Worm (Caenorhabditis elegans): ENCODE measurements around the gene nlp-82.

The nlp-82 gene

DNA sequence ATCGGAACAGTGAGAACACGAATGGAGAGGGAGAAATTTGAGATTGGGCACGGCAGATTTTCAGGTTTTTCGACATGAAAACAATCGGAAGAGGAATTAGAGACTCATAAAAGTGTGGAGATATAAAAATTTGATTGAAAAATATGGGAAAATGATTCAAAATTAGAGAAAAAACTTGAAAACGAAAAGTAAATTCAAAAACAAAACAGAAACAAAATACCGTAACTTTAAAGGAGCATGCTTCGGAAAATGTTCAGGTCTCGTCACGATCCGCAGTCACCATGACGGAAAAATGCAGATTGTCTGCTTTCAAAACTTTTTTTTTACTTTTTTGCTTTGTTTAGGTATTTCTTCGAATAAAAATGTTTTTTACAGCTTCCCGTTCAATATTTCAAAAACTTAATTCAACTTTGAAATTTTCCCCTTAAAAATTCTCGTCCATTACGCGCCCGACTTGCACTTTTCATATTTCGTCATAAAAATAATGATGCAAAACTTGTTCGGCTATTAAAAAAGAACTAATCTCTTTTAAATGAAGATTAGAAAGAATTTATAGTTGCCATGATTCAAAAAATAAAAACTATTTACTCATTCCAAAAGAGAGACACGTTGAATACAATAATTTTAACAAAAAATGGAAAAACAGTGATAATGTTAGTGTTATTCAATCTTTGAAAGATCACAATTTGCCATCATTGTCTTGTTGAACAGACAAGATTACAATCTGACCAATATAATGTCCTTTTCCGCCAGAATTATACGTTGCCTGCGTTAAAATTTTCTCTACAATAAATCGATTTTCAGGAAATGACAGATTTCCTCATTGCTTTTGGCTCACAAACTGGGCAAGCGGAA, 31.3 kb upstream of the nlp-82 start, which contains the start of gene mtrr-1 (continued):
- TF ChIP-seq mdl-1 (tag; optimal IDR thresholded peaks at IDR 0.05) (no peak), mml-1 (tag; optimal IDR thresholded peaks at IDR 0.05) (no peak), pqm-1 (tag; optimal IDR thresholded peaks at IDR 0.05) (peak; percentile 4), egl-27 (tag; optimal IDR thresholded peaks at IDR 0.05) (no peak), ama-1 (optimal IDR thresholded peaks at IDR 0.05) (peak; percentile 89), ceh-16 (tag; optimal IDR thresholded peaks at IDR 0.05) (no peak)

DNA sequence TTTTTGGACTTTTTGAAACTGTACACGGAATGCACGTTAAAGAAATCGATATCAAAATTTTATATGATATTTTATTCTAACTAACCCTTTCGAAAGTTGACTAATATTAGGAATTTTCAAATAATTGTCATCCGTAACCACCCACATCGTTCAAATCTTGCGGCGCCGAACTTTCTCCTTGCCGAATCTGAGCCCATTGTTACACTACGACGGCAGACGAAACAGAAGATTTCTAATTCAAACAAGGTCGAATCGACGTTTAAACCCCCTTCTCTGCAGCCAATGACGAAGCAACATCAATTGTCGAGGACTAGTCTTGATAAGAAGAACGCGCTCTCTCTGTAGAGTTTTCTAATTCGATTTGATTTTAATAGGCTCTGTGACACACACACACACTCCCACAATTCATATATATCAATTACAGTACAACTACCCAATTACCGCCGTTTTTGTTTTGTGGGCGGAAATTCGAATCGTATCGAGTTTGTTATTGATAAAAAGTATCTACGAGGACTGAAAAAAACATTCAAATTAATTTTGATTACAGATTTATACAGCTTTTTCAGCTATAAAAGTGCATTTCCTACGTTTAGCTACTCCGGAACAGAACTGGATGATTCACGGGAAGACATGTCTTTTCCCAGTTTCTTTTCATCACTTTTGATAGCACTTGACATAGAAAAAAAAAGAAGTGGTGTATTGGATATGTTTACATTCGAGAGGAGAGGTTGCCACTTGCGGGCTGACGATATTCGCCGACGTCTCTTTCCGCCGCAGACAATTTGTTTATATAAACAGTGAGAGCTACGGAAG, 30.5 kb upstream of the nlp-82 start:
- TF ChIP-seq nhr-76 (tag; optimal IDR thresholded peaks at IDR 0.05) (peak; percentile 7), nhr-23 (tag; optimal IDR thresholded peaks at IDR 0.05) (no peak), skn-1 (tag; optimal IDR thresholded peaks at IDR 0.05) (no peak), egl-5 (tag; optimal IDR thresholded peaks at IDR 0.05) (no peak), ama-1 (optimal IDR thresholded peaks at IDR 0.05) (peak; percentile 19), ztf-4 (tag; optimal IDR thresholded peaks at IDR 0.05) (peak; percentile 34), pha-4 (tag; optimal IDR thresholded peaks at IDR 0.05) (peak; percentile 71), nhr-25 (tag; optimal IDR thresholded peaks at IDR 0.05) (peak; percentile 19), lsy-12 (tag; optimal IDR thresholded peaks at IDR 0.05) (no peak), nhr-67 (tag; optimal IDR thresholded peaks at IDR 0.05) (no peak), elt-2 (tag; optimal IDR thresholded peaks at IDR 0.05) (peak; percentile 19), pqm-1 (tag; optimal IDR thresholded peaks at IDR 0.05) (peak; percentile 72), nfya-1 (tag; optimal IDR thresholded peaks at IDR 0.05; ENCODE audit: insufficient read depth) (peak; percentile 81)

DNA sequence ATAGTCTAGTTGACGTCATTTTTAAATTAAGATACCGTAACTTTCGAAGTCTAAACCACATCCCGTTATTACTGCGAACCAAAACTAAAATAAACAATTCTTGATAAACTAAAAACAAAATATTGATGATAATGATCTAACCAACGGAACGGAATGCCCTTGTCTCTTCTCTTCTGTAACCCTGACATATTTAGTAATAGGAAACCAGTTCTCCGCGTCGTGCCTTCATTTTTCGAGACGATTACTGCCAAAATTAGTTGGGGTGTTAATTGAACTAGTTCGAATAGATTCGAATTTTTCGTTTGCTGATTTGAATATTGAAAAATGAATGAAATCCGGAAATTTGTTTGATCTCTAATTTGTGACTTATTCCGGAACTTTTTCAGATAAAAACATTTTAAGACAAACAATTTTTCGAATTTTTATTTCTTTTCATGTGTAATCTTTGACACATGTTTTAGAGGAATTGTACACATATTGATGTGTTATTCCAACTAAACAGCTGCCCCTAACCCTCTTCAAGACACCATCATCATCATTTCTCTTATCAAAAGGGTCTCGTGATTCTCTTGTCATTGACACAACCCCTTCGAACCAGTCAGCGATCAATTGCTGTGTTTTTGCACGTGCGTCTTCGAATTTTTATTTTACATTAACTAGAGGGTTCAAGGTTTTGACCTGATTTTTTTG, 29.7 kb upstream of the nlp-82 start:
- TF ChIP-seq ceh-9 (tag; optimal IDR thresholded peaks at IDR 0.05), result no peak
- TF ChIP-seq nhr-237 (tag; optimal IDR thresholded peaks at IDR 0.05), result no peak
- no peak for TF ChIP-seq sea-2 (GFP tag; optimal IDR thresholded peaks at IDR 0.05)
- no peak for TF ChIP-seq eor-1 (tag; optimal IDR thresholded peaks at IDR 0.05)
- peak; percentile 69 for TF ChIP-seq nfya-1 (tag; optimal IDR thresholded peaks at IDR 0.05; ENCODE audit: insufficient read depth)
- TF ChIP-seq ztf-4 (tag; optimal IDR thresholded peaks at IDR 0.05), result no peak
- no peak for TF ChIP-seq fkh-10 (GFP tag; optimal IDR thresholded peaks at IDR 0.05)
- TF ChIP-seq nhr-28 (tag; optimal IDR thresholded peaks at IDR 0.05), result no peak
- peak; percentile 62 for TF ChIP-seq nhr-25 (tag; optimal IDR thresholded peaks at IDR 0.05)
- TF ChIP-seq nhr-43 (tag; optimal IDR thresholded peaks at IDR 0.05; ENCODE audit: poor library complexity, severe bottlenecking), result peak; percentile 90
- no peak for TF ChIP-seq ceh-82 (tag; optimal IDR thresholded peaks at IDR 0.05)
- no peak for TF ChIP-seq nhr-77 (tag; optimal IDR thresholded peaks at IDR 0.05)
- peak; percentile 72 for TF ChIP-seq jun-1 (tag; optimal IDR thresholded peaks at IDR 0.05)
- peak in 1 of 3 experiments; percentile 51 for TF ChIP-seq elt-3 (tag; optimal IDR thresholded peaks at IDR 0.05)
- TF ChIP-seq nhr-67 (tag; optimal IDR thresholded peaks at IDR 0.05), result no peak
- peak; percentile 29 for TF ChIP-seq mml-1 (tag; optimal IDR thresholded peaks at IDR 0.05)
- no peak for TF ChIP-seq unc-62 (GFP tag; optimal IDR thresholded peaks at IDR 0.05)
- no peak for TF ChIP-seq snpc-4 (tag; optimal IDR thresholded peaks at IDR 0.05)
- TF ChIP-seq lin-39 (tag; optimal IDR thresholded peaks at IDR 0.05), result peak; percentile 51
- peak; percentile 89 for TF ChIP-seq elt-2 (tag; optimal IDR thresholded peaks at IDR 0.05)
- no peak for TF ChIP-seq ceh-16 (tag; optimal IDR thresholded peaks at IDR 0.05)
- peak; percentile 29 for TF ChIP-seq egl-27 (tag; optimal IDR thresholded peaks at IDR 0.05)
- peak; percentile 82 for TF ChIP-seq pha-4 (tag; optimal IDR thresholded peaks at IDR 0.05)
- no peak for TF ChIP-seq fkh-2 (tag; optimal IDR thresholded peaks at IDR 0.05)
- TF ChIP-seq lin-15B (tag; optimal IDR thresholded peaks at IDR 0.05), result no peak
- peak; percentile 42 for TF ChIP-seq egl-5 (tag; optimal IDR thresholded peaks at IDR 0.05)
- TF ChIP-seq tbx-2 (tag; optimal IDR thresholded peaks at IDR 0.05), result no peak
- TF ChIP-seq unc-39 (tag; optimal IDR thresholded peaks at IDR 0.05), result no peak
- TF ChIP-seq aly-2 (tag; optimal IDR thresholded peaks at IDR 0.05), result no peak
- no peak for TF ChIP-seq daf-12 (tag; optimal IDR thresholded peaks at IDR 0.05)
- peak; percentile 32 for TF ChIP-seq elt-1 (tag; optimal IDR thresholded peaks at IDR 0.05)
- TF ChIP-seq R02D3.7 (tag; optimal IDR thresholded peaks at IDR 0.05), result no peak
- no peak for TF ChIP-seq hmg-11 (tag; optimal IDR thresholded peaks at IDR 0.05)
- TF ChIP-seq ZK546.5 (tag; optimal IDR thresholded peaks at IDR 0.05), result no peak
- TF ChIP-seq ama-1 (optimal IDR thresholded peaks at IDR 0.05), result peak; percentile 24
- TF ChIP-seq mdl-1 (tag; optimal IDR thresholded peaks at IDR 0.05), result peak; percentile 82
- peak; percentile 71 for TF ChIP-seq ceh-28 (tag; optimal IDR thresholded peaks at IDR 0.05)
- peak; percentile 74 for TF ChIP-seq fos-1 (tag; optimal IDR thresholded peaks at IDR 0.05)
- TF ChIP-seq nhr-11 (tag; optimal IDR thresholded peaks at IDR 0.05), result peak; percentile 8
